Worm (Caenorhabditis elegans) whole organism, L4/young adult: Measurements from ENCODE around the gene C23G10.7.
A peak's percentile ranks its signal among the peaks of the same experiment; 100 is the strongest.

Experiments
- W03F9.2 ChIP-seq: fragments of 150-350 bp; optimal IDR thresholded peaks from 2 replicates; lab custom pipeline; 2014; ENCODE audit warnings: missing biosample characterization, missing genetic modification characterization
- dao-5 ChIP-seq: sonication (generic microtip); optimal IDR thresholded peaks from 2 replicates; lab custom pipeline; 2016; ENCODE audit warnings: missing genotype, missing genetic modification characterization, moderate library complexity, missing compliant biosample characterization

- peak; percentile 90 for TF ChIP-seq W03F9.2 (tag; lab: Kevin White, UChicago)
- no peak for TF ChIP-seq dao-5 (tag; lab: Kevin White, UChicago)
These were observed 8.1 kb upstream of the C23G10.7 start, which contains the start of the genes sna-3 and rps-3 for ce11 chrIII:6206161-6206853.
